Worm (Caenorhabditis elegans) whole organism, L4/young adult: ENCODE data around the gene srj-13.

ENCODE experiments used
- W03F9.2 ChIP-seq: fragments of 150-350 bp; optimal IDR thresholded peaks from 2 replicates; lab custom pipeline; 2014; ENCODE audit warnings: missing biosample characterization, missing genetic modification characterization
- dao-5 ChIP-seq: sonication (generic microtip); optimal IDR thresholded peaks from 2 replicates; lab custom pipeline; 2016; ENCODE audit warnings: missing genotype, missing genetic modification characterization, moderate library complexity, missing compliant biosample characterization
- him-1 ChIP-seq: sonication (generic microtip); optimal IDR thresholded peaks from 2 replicates; lab custom pipeline; 2016; ENCODE audit warnings: missing genotype, missing genetic modification reagents, missing genetic modification characterization, missing compliant biosample characterization

Gene srj-13

ce11 chrV:7389771-7390170 is 12.7 kb upstream of the srj-13 start, which contains the start of gene C02H6.1:
Gene C02H6.1, minus strand, starts transcription at chrV:7389871.
- TF ChIP-seq him-1 (no peak), W03F9.2 (tag; lab: Kevin White, UChicago) (no peak), dao-5 (tag; lab: Kevin White, UChicago) (no peak)

ce11 chrV:7391933-7392332 is 10.5 kb upstream of the srj-13 start, which contains the start of gene fbxa-105:
Gene fbxa-105, minus strand, starts transcription at chrV:7392029.
- TF ChIP-seq W03F9.2 (tag; lab: Kevin White, UChicago) (no peak), dao-5 (tag; lab: Kevin White, UChicago) (no peak), him-1 (no peak)

- TF ChIP-seq dao-5 (tag; lab: Kevin White, UChicago) (no peak), W03F9.2 (tag; lab: Kevin White, UChicago) (no peak), him-1 (no peak)
Measured at ce11 chrV:7395359-7395758, 7.1 kb upstream of the srj-13 start, which contains the start of gene srx-9. Gene srx-9, minus strand, starts transcription at chrV:7395459.

- TF ChIP-seq W03F9.2 (tag; lab: Kevin White, UChicago) (no peak), him-1 (no peak), dao-5 (tag; lab: Kevin White, UChicago) (no peak)
Measured at ce11 chrV:7399202-7399601, 3.3 kb upstream of the srj-13 start, which contains the start of gene gst-41. Gene gst-41, minus strand, starts transcription at chrV:7399302.

- TF ChIP-seq dao-5 (tag; lab: Kevin White, UChicago), result no peak
- TF ChIP-seq W03F9.2 (tag; lab: Kevin White, UChicago), result no peak
Measured at ce11 chrV:7400095-7400494, 2.4 kb upstream of the srj-13 start, which contains the start of gene cnc-9. Gene cnc-9, minus strand, starts transcription at chrV:7400195.

- no peak for TF ChIP-seq him-1
- TF ChIP-seq dao-5 (tag; lab: Kevin White, UChicago), result no peak
- no peak for TF ChIP-seq W03F9.2 (tag; lab: Kevin White, UChicago)
Measured at ce11 chrV:7400588-7400987, 1.9 kb upstream of the srj-13 start, which contains the start of gene srx-60. Gene srx-60, plus strand, starts transcription at chrV:7400888.

ce11 chrV:7403501-7403900 is 1.0 kb downstream of the srj-13 start:
- TF ChIP-seq W03F9.2 (tag; lab: Kevin White, UChicago), result no peak
- TF ChIP-seq dao-5 (tag; lab: Kevin White, UChicago), result no peak
- no peak for TF ChIP-seq him-1

- TF ChIP-seq him-1 (no peak), dao-5 (tag; lab: Kevin White, UChicago) (no peak), W03F9.2 (tag; lab: Kevin White, UChicago) (no peak)
Measured at ce11 chrV:7408520-7408919, 6.1 kb downstream of the srj-13 start, which contains the start of gene srt-6. Gene srt-6, minus strand, starts transcription at chrV:7408814.

ce11 chrV:7409599-7409998 is 7.1 kb downstream of the srj-13 start, which contains the start of gene R13D7.2:
Gene R13D7.2, plus strand, starts transcription at chrV:7409899.
- TF ChIP-seq him-1 (no peak), W03F9.2 (tag; lab: Kevin White, UChicago) (no peak), dao-5 (tag; lab: Kevin White, UChicago) (no peak)

ce11 chrV:7411695-7412094 is 9.2 kb downstream of the srj-13 start, which contains the start of gene str-41:
Gene str-41, plus strand, starts transcription at chrV:7411995.
- no peak for TF ChIP-seq W03F9.2 (tag; lab: Kevin White, UChicago)
- TF ChIP-seq dao-5 (tag; lab: Kevin White, UChicago), result no peak
- no peak for TF ChIP-seq him-1

ce11 chrV:7413107-7413774 is 10.8 kb downstream of the srj-13 start, which contains the start of gene F18E3.11:
Gene F18E3.11, plus strand, starts transcription at chrV:7413482.
- TF ChIP-seq dao-5 (tag; lab: Kevin White, UChicago) (no peak), W03F9.2 (tag; lab: Kevin White, UChicago) (no peak), him-1 (no peak)

- TF ChIP-seq dao-5 (tag; lab: Kevin White, UChicago), result no peak
- no peak for TF ChIP-seq him-1
- TF ChIP-seq W03F9.2 (tag; lab: Kevin White, UChicago), result no peak
Measured at ce11 chrV:7414909-7415308, 12.5 kb downstream of the srj-13 start, which contains the start of gene F18E3.12. Gene F18E3.12, plus strand, starts transcription at chrV:7414985.

- TF ChIP-seq him-1 (no peak), dao-5 (tag; lab: Kevin White, UChicago) (no peak), W03F9.2 (tag; lab: Kevin White, UChicago) (no peak)
Measured at ce11 chrV:7415780-7416428, 13.4 kb downstream of the srj-13 start, which contains the start of gene F18E3.13. Gene F18E3.13, plus strand, starts transcription at chrV:7416164.

ce11 chrV:7416569-7416968 is 14.1 kb downstream of the srj-13 start:
- no peak for TF ChIP-seq him-1
- TF ChIP-seq dao-5 (tag; lab: Kevin White, UChicago), result no peak
- TF ChIP-seq W03F9.2 (tag; lab: Kevin White, UChicago), result no peak
